Fruit fly (Drosophila melanogaster): ENCODE measurements around the gene spir.

dm6 chr2L:20341211-20341998 is 30.4 kb downstream of the spir start:
- TF ChIP-seq ovo (GFP tag; optimal IDR thresholded peaks at IDR 0.05) (no peak), CG5204 (GFP tag; optimal IDR thresholded peaks at IDR 0.05) (no peak), kay (GFP tag; ENCODE audit: borderline replicate concordance) (no peak), Hr96 (GFP tag; optimal IDR thresholded peaks at IDR 0.05) (no peak), CG1620 (GFP tag; optimal IDR thresholded peaks at IDR 0.05) (no peak), Mnt (GFP tag; optimal IDR thresholded peaks at IDR 0.05) (no peak), pad (GFP tag; optimal IDR thresholded peaks at IDR 0.05) (peak; percentile 17), CG11617 (GFP tag; optimal IDR thresholded peaks at IDR 0.05) (no peak), CG7101 (tag; optimal IDR thresholded peaks at IDR 0.05) (no peak), CG33017 (tag; optimal IDR thresholded peaks at IDR 0.05) (no peak)
